Fruit fly (Drosophila melanogaster): ENCODE results near the gene Cpr66D.
A peak's percentile ranks its signal among the peaks of the same experiment; 100 is the strongest.

Cpr66D gene

dm6 chr3L:8682551-8683375, 42.5 kb downstream of the Cpr66D start (continued):
- TF ChIP-seq Ptx1 (GFP tag; IDR thresholded peaks at IDR 0.05) (no peak), CG8944 (GFP tag; optimal IDR thresholded peaks at IDR 0.05) (no peak), Aef1 (GFP tag; IDR thresholded peaks at IDR 0.05) (no peak), gt (GFP tag; IDR thresholded peaks at IDR 0.05) (no peak), lmd (GFP tag; IDR thresholded peaks at IDR 0.05) (peak; percentile 17; the same call in 1 of the 2 replicates), CG9437 (GFP tag; optimal IDR thresholded peaks at IDR 0.05) (no peak), CG6654 (GFP tag; optimal IDR thresholded peaks at IDR 0.05) (no peak), cato (GFP tag; optimal IDR thresholded peaks at IDR 0.05; ENCODE audit: borderline replicate concordance) (no peak), CG11695 (GFP tag; IDR thresholded peaks at IDR 0.05) (0 out of 3 replicates have a peak, but pooled peaks have one; percentile 50), Hr3 (GFP tag; optimal IDR thresholded peaks at IDR 0.05) (no peak), GATAe (GFP tag; conservative IDR thresholded peaks at IDR 0.05) (no peak; the same call in 1 of the 2 replicates), dmrt99B (tag; optimal IDR thresholded peaks at IDR 0.05) (no peak), ato (GFP tag; IDR thresholded peaks at IDR 0.05; ENCODE audit: partially characterized antibody) (no peak), CG11398 (GFP tag; optimal IDR thresholded peaks at IDR 0.05) (no peak), CG6175 (GFP tag; IDR thresholded peaks at IDR 0.05) (peak; percentile 13; the same call in 1 of the 3 replicates), Doc2 (GFP tag; IDR thresholded peaks at IDR 0.05) (no peak), CG6854 (GFP tag; optimal IDR thresholded peaks at IDR 0.05) (no peak), CG8281 (tag; optimal IDR thresholded peaks at IDR 0.05) (peak; percentile 12), fd3F (GFP tag; optimal IDR thresholded peaks at IDR 0.05) (no peak), peb (GFP tag; IDR thresholded peaks at IDR 0.05) (no peak), Ets65A (GFP tag) (peak; percentile 50), otp (GFP tag; IDR thresholded peaks at IDR 0.05) (no peak), sr (GFP tag; IDR thresholded peaks at IDR 0.05) (no peak), seq (GFP tag; IDR thresholded peaks at IDR 0.05) (no peak), CG10147 (GFP tag; optimal IDR thresholded peaks at IDR 0.05) (no peak), CG16813 (GFP tag; IDR thresholded peaks at IDR 0.05; ENCODE audit: partially characterized antibody) (no peak), zf30C (GFP tag; optimal IDR thresholded peaks at IDR 0.05) (no peak), CG4328 (GFP tag; optimal IDR thresholded peaks at IDR 0.05) (no peak), Nf-YB (GFP tag; optimal IDR thresholded peaks at IDR 0.05) (no peak), CG12942 (GFP tag; optimal IDR thresholded peaks at IDR 0.05) (no peak), jigr1 (GFP tag; IDR thresholded peaks at IDR 0.05) (no peak), Elba2 (GFP tag; optimal IDR thresholded peaks at IDR 0.05) (no peak), gcm2 (GFP tag; optimal IDR thresholded peaks at IDR 0.05) (no peak), CG11696 (GFP tag; IDR thresholded peaks at IDR 0.05) (peak; percentile 42; the same call in 1 of the 2 replicates), Jarid2 (GFP tag; optimal IDR thresholded peaks at IDR 0.05) (no peak), gem (tag; optimal IDR thresholded peaks at IDR 0.05) (peak; percentile 9), Oaz (GFP tag; IDR thresholded peaks at IDR 0.05) (no peak), CG15479 (GFP tag; optimal IDR thresholded peaks at IDR 0.05) (no peak), az2 (GFP tag; optimal IDR thresholded peaks at IDR 0.05) (no peak), Ravus (GFP tag; IDR thresholded peaks at IDR 0.05) (no peak), CG14050 (GFP tag; IDR thresholded peaks at IDR 0.05) (no peak), jing (GFP tag; optimal IDR thresholded peaks at IDR 0.05) (no peak), da (GFP tag; optimal IDR thresholded peaks at IDR 0.05) (no peak), CG3726 (GFP tag; IDR thresholded peaks at IDR 0.05) (no peak), Taf1 (GFP tag; IDR thresholded peaks at IDR 0.05) (no peak), danr (GFP tag; IDR thresholded peaks at IDR 0.05) (no peak), CG31224 (GFP tag; IDR thresholded peaks at IDR 0.05) (no peak), nom (GFP tag; optimal IDR thresholded peaks at IDR 0.05) (no peak), sens (GFP tag) (peak; percentile 0), knrl (GFP tag; IDR thresholded peaks at IDR 0.05; ENCODE audit: partially characterized antibody) (no peak), jumu (GFP tag; optimal IDR thresholded peaks at IDR 0.05) (no peak)
